Fruit fly (Drosophila melanogaster): ENCODE measurements around the gene CG46430.
A peak's percentile ranks its signal among the peaks of the same experiment; 100 is the strongest.

CG46430 gene

dm6 chr3L:10431883-10432282 is 46.4 kb upstream of the CG46430 start, which contains the start of gene Ir67b:
TSS of gene Ir67b (minus strand) at chr3L:10431983.
- TF ChIP-seq CG1621 (tag; optimal IDR thresholded peaks at IDR 0.05) (no peak), CG6276 (GFP tag; optimal IDR thresholded peaks at IDR 0.05) (no peak), CG15336 (GFP tag; IDR thresholded peaks at IDR 0.05) (no peak), CG6854 (GFP tag; optimal IDR thresholded peaks at IDR 0.05) (no peak), Hr39 (GFP tag; optimal IDR thresholded peaks at IDR 0.05) (no peak)

DNA sequence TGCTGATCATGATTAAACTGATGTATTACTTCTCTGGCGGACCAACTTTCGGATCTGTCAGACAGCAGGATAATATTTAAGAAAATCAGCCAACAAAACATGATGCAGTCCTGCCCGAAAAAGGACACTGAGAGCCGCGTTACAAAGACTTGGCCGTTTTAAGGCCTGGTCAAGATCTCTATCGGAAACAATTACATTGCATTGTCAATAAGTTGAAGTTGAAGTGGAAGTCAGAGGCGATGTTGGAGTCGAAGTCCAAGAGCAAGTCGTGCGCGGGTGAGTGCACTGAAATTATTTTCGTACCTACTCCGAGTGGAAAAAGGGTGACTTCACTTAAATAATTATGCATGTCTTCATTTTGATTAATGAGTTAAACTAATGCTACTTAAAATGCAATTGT is 44.3 kb upstream of the CG46430 start, which contains the start of gene Ir67c:
Gene Ir67c, minus strand, starts transcription at position 101 of the 400 bp plus-strand sequence.
- TF ChIP-seq Hr39 (GFP tag; optimal IDR thresholded peaks at IDR 0.05) (peak; percentile 5), CG32006 (GFP tag; optimal IDR thresholded peaks at IDR 0.05) (peak; percentile 12), CG3919 (GFP tag; optimal IDR thresholded peaks at IDR 0.05) (peak; percentile 16), CG8632 (GFP tag; optimal IDR thresholded peaks at IDR 0.05) (no peak)

DNA sequence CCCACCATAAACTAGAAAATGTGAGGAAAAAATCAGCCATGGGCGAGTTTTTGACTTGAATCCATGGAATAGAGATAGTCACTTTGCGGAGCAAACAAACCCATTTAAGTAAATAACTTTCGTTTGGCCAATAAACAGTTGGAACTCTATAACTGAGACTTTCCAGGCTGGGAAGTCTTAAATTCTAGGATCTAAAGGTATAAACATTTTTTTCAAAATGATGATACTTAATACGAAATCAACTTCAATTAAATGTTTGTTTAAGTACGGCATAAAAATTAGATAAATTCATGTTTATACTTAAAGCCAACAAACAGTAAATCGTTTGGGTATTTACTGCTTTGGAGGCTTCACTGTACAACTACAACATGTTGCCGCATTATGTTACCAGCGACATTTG is 38.4 kb upstream of the CG46430 start:
- no peak for TF ChIP-seq CG10669 (GFP tag; optimal IDR thresholded peaks at IDR 0.05)
- TF ChIP-seq CG6792 (GFP tag; optimal IDR thresholded peaks at IDR 0.05), result no peak
- TF ChIP-seq CG8632 (GFP tag; optimal IDR thresholded peaks at IDR 0.05), result no peak
- TF ChIP-seq spab (GFP tag; optimal IDR thresholded peaks at IDR 0.05), result no peak
- no peak for TF ChIP-seq Smox (GFP tag; optimal IDR thresholded peaks at IDR 0.05)
- no peak for TF ChIP-seq CG7368 (GFP tag; optimal IDR thresholded peaks at IDR 0.05)
- TF ChIP-seq lz (GFP tag; optimal IDR thresholded peaks at IDR 0.05), result no peak
- no peak for TF ChIP-seq acj6 (GFP tag; optimal IDR thresholded peaks at IDR 0.05)
- TF ChIP-seq CG8119 (GFP tag; IDR thresholded peaks at IDR 0.05), result peak; percentile 30; the same call in 2 of the 3 replicates
- peak; percentile 45; the same call in 1 of the 3 replicates for TF ChIP-seq eg (GFP tag; IDR thresholded peaks at IDR 0.05)
- peak; percentile 57; the same call in 1 of the 2 replicates for TF ChIP-seq CG15336 (GFP tag; IDR thresholded peaks at IDR 0.05)
- TF ChIP-seq Hr4 (GFP tag; optimal IDR thresholded peaks at IDR 0.05), result peak; percentile 59
- TF ChIP-seq CG11902 (GFP tag; optimal IDR thresholded peaks at IDR 0.05), result no peak
- TF ChIP-seq CG32006 (GFP tag; optimal IDR thresholded peaks at IDR 0.05), result peak; percentile 24
- TF ChIP-seq Hr38 (GFP tag; optimal IDR thresholded peaks at IDR 0.05), result no peak
- no peak for TF ChIP-seq CG6854 (GFP tag; optimal IDR thresholded peaks at IDR 0.05)

DNA sequence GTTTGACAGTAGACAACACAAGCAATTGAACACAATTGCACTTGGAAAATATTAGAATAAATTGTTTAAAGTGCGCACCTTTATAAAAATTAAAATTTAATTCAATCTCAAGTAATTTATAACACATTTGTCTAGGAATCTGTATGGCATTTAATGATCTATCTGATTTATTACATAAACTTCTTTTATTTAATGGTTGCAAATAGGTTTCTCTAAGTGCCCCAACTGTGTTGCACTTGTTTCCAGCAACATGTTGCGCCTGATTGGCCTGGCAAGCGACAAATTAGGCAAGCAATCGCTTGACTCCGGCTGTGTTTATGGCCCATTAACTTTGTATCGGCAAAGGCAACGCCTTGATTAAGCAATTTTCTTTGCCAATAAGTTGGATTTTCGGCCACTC is 37.8 kb upstream of the CG46430 start:
- TF ChIP-seq CG4318 (GFP tag; optimal IDR thresholded peaks at IDR 0.05) (no peak), acj6 (GFP tag; optimal IDR thresholded peaks at IDR 0.05) (no peak), Eip75B (GFP tag; optimal IDR thresholded peaks at IDR 0.05) (no peak), Ets21C (GFP tag; optimal IDR thresholded peaks at IDR 0.05) (no peak), spab (GFP tag; optimal IDR thresholded peaks at IDR 0.05) (no peak), CG6163 (GFP tag; IDR thresholded peaks at IDR 0.05) (0 out of 3 replicates have a peak, but pooled peaks have one; percentile 10), CG6276 (GFP tag; optimal IDR thresholded peaks at IDR 0.05) (no peak), fkh (GFP tag; optimal IDR thresholded peaks at IDR 0.05) (no peak), Blimp-1 (GFP tag; optimal IDR thresholded peaks at IDR 0.05) (no peak), CG3032 (tag; optimal IDR thresholded peaks at IDR 0.05) (no peak), eg (GFP tag; IDR thresholded peaks at IDR 0.05) (peak; percentile 50; the same call in 2 of the 3 replicates), CG6808 (GFP tag; optimal IDR thresholded peaks at IDR 0.05) (no peak), CG10669 (GFP tag; optimal IDR thresholded peaks at IDR 0.05) (no peak), dsx (GFP tag; optimal IDR thresholded peaks at IDR 0.05; ENCODE audit: poor library complexity, severe bottlenecking) (no peak), CG8119 (GFP tag; IDR thresholded peaks at IDR 0.05) (peak; percentile 63), CG11294 (GFP tag; IDR thresholded peaks at IDR 0.05) (no peak), CG6854 (GFP tag; optimal IDR thresholded peaks at IDR 0.05) (no peak), topi (GFP tag; optimal IDR thresholded peaks at IDR 0.05) (no peak), CG11902 (GFP tag; optimal IDR thresholded peaks at IDR 0.05) (no peak), cyc (GFP tag; optimal IDR thresholded peaks at IDR 0.05) (no peak), Smox (GFP tag; optimal IDR thresholded peaks at IDR 0.05) (no peak), CG6792 (GFP tag; optimal IDR thresholded peaks at IDR 0.05) (no peak), CG11762 (GFP tag; optimal IDR thresholded peaks at IDR 0.05; ENCODE audit: insufficient read depth) (no peak), CG31627 (GFP tag; optimal IDR thresholded peaks at IDR 0.05) (no peak), Hr4 (GFP tag; optimal IDR thresholded peaks at IDR 0.05) (peak; percentile 22), CG10631 (GFP tag; optimal IDR thresholded peaks at IDR 0.05) (no peak), CG32006 (GFP tag; optimal IDR thresholded peaks at IDR 0.05) (peak; percentile 32), Hr39 (GFP tag; optimal IDR thresholded peaks at IDR 0.05) (no peak), CG16779 (tag; optimal IDR thresholded peaks at IDR 0.05) (no peak), CG7368 (GFP tag; optimal IDR thresholded peaks at IDR 0.05) (no peak), Eip93F (GFP tag; optimal IDR thresholded peaks at IDR 0.05) (no peak), vri (GFP tag; optimal IDR thresholded peaks at IDR 0.05) (no peak), Sox15 (GFP tag; optimal IDR thresholded peaks at IDR 0.05) (no peak), OdsH (GFP tag; optimal IDR thresholded peaks at IDR 0.05) (peak; percentile 18), lz (GFP tag; optimal IDR thresholded peaks at IDR 0.05) (no peak), Sox14 (GFP tag; optimal IDR thresholded peaks at IDR 0.05) (no peak), CG3919 (GFP tag; optimal IDR thresholded peaks at IDR 0.05) (no peak), CG34406 (GFP tag; optimal IDR thresholded peaks at IDR 0.05) (no peak), CG15336 (GFP tag; IDR thresholded peaks at IDR 0.05) (peak; percentile 50; the same call in 1 of the 2 replicates)

Data from whole organism, prepupa.